Fruit fly (Drosophila melanogaster) whole organism, embryonic: ENCODE measurements around the gene Shc.

Source experiments
- CG10543 ChIP-seq: fragments of 200-800 bp; sonication (Bioruptor generic); optimal IDR thresholded peaks from 3 replicates; lab custom pipeline; 2017; ENCODE audit warnings: missing biosample characterization, mild to moderate bottlenecking, missing genetic modification characterization, moderate library complexity
- CG11247 ChIP-seq: fragments of 200-800 bp; sonication (Bioruptor generic); IDR thresholded peaks from 2 replicates; pipeline ENCODE4 v1.3.6; 2022; ENCODE audit warnings: missing biosample characterization, missing genetic modification characterization
- CG13287 ChIP-seq: fragments of 200-800 bp; sonication (Bioruptor generic); IDR thresholded peaks from 2 replicates; pipeline ENCODE4 v1.3.6; 2022; ENCODE audit warnings: missing biosample characterization, missing genetic modification characterization; ENCODE audit not compliant: partially characterized antibody
- CG1529 ChIP-seq: fragments of 200-800 bp; sonication (Bioruptor generic); optimal IDR thresholded peaks from 3 replicates; lab custom pipeline; 2018; ENCODE audit warnings: missing biosample characterization, missing genetic modification characterization
- CG15479 ChIP-seq: fragments of 200-800 bp; sonication (Bioruptor generic); optimal IDR thresholded peaks from 3 replicates; lab custom pipeline; 2019; ENCODE audit warnings: missing biosample characterization, mild to moderate bottlenecking, missing genetic modification characterization, moderate library complexity
- CG1603 ChIP-seq: fragments of 200-800 bp; sonication (Bioruptor generic); optimal IDR thresholded peaks from 2 replicates; lab custom pipeline; 2019; ENCODE audit warnings: missing biosample characterization, mild to moderate bottlenecking, missing genetic modification characterization, moderate library complexity
- CG1792 ChIP-seq: fragments of 200-800 bp; sonication (Bioruptor generic); optimal IDR thresholded peaks from 2 replicates; lab custom pipeline; 2016; ENCODE audit warnings: missing biosample characterization, missing genetic modification characterization
- CG1832 ChIP-seq: fragments of 200-800 bp; sonication (Bioruptor generic); optimal IDR thresholded peaks from 2 replicates; lab custom pipeline; 2017; ENCODE audit warnings: missing biosample characterization, mild to moderate bottlenecking, missing genetic modification characterization, inconsistent platforms
- CG2678 ChIP-seq: fragments of 200-800 bp; sonication (Bioruptor generic); optimal IDR thresholded peaks from 3 replicates; lab custom pipeline; 2019; ENCODE audit warnings: missing biosample characterization, mild to moderate bottlenecking, missing genetic modification characterization, moderate library complexity
- CG2875 ChIP-seq: fragments of 200-800 bp; sonication (Bioruptor generic); optimal IDR thresholded peaks from 2 replicates; lab custom pipeline; 2017; ENCODE audit warnings: missing biosample characterization, mild to moderate bottlenecking, missing genetic modification characterization, missing genetic modification reagents
- CG2889 ChIP-seq: fragments of 200-800 bp; sonication (Bioruptor generic); IDR thresholded peaks from 3 replicates; pipeline ENCODE4 v1.3.6; 2022; ENCODE audit warnings: missing biosample characterization, missing genetic modification characterization
- CG31441 ChIP-seq: fragments of 200-800 bp; sonication (Bioruptor generic); IDR thresholded peaks from 2 replicates; pipeline ENCODE4 v1.3.6; 2022; ENCODE audit warnings: missing biosample characterization, missing genetic modification characterization
- CG33557 ChIP-seq: fragments of 200-800 bp; sonication (Bioruptor generic); optimal IDR thresholded peaks from 2 replicates; lab custom pipeline; 2019; ENCODE audit warnings: missing biosample characterization, mild to moderate bottlenecking, missing genetic modification characterization, moderate library complexity
- CG3407 ChIP-seq: fragments of 200-800 bp; sonication (Bioruptor generic); optimal IDR thresholded peaks from 2 replicates; lab custom pipeline; 2018; ENCODE audit warnings: missing biosample characterization, mild to moderate bottlenecking, missing genetic modification characterization
- CG3847 ChIP-seq: fragments of 200-800 bp; sonication (Bioruptor generic); IDR thresholded peaks from 2 replicates; pipeline ENCODE4 v1.3.6; 2022; ENCODE audit warnings: missing biosample characterization, missing genetic modification characterization
- CG6689 ChIP-seq: fragments of 200-800 bp; sonication (Bioruptor generic); IDR thresholded peaks from 2 replicates; pipeline ENCODE4 v1.3.6; 2022; ENCODE audit warnings: missing biosample characterization, missing genetic modification characterization
- CG7372 ChIP-seq: fragments of 200-800 bp; sonication (Bioruptor generic); IDR thresholded peaks from 2 replicates; pipeline ENCODE4 v1.3.6; 2022; ENCODE audit warnings: missing biosample characterization, missing genetic modification characterization
- Camta ChIP-seq: fragments of 200-800 bp; sonication (Bioruptor generic); optimal IDR thresholded peaks from 2 replicates; lab custom pipeline; 2016; ENCODE audit warnings: missing biosample characterization, missing genetic modification characterization
- CrebB ChIP-seq: fragments of 200-800 bp; sonication (Bioruptor generic); optimal IDR thresholded peaks from 3 replicates; lab custom pipeline; 2018; ENCODE audit warnings: missing biosample characterization, mild to moderate bottlenecking, missing genetic modification characterization
- Dip3 ChIP-seq: fragments of 200-800 bp; sonication (Bioruptor generic); optimal IDR thresholded peaks from 3 replicates; lab custom pipeline; 2016; ENCODE audit warnings: missing biosample characterization, missing genetic modification characterization
- Ets97D ChIP-seq: fragments of 200-800 bp; sonication (Bioruptor generic); optimal IDR thresholded peaks from 3 replicates; lab custom pipeline; 2016; ENCODE audit warnings: missing biosample characterization, missing genetic modification characterization
- Hey ChIP-seq: fragments of 200-800 bp; sonication (Bioruptor generic); optimal IDR thresholded peaks from 3 replicates; lab custom pipeline; 2018; ENCODE audit warnings: missing biosample characterization, mild to moderate bottlenecking, missing genetic modification characterization
- Nf-YB ChIP-seq: fragments of 200-800 bp; sonication (Bioruptor generic); optimal IDR thresholded peaks from 3 replicates; lab custom pipeline; 2019; ENCODE audit warnings: missing biosample characterization, mild to moderate bottlenecking, missing genetic modification characterization, moderate library complexity
- Six4 ChIP-seq: fragments of 200-800 bp; sonication (Bioruptor generic); optimal IDR thresholded peaks from 2 replicates; lab custom pipeline; 2016; ENCODE audit warnings: missing biosample characterization, missing genetic modification characterization
- Sry-δ ChIP-seq: fragments of 200-800 bp; sonication (Bioruptor generic); optimal IDR thresholded peaks from 2 replicates; lab custom pipeline; 2016; ENCODE audit warnings: missing biosample characterization, missing genetic modification characterization
- Vsx1 ChIP-seq: fragments of 200-800 bp; sonication (Bioruptor generic); optimal IDR thresholded peaks from 2 replicates; lab custom pipeline; 2017; ENCODE audit warnings: missing biosample characterization, mild to moderate bottlenecking, missing genetic modification characterization, missing genetic modification reagents
- al ChIP-seq: fragments of 200-800 bp; sonication (Bioruptor generic); IDR thresholded peaks from 2 replicates; pipeline ENCODE4 v1.3.6; 2022; ENCODE audit warnings: missing biosample characterization, missing genetic modification characterization
- amos ChIP-seq: fragments of 200-800 bp; sonication (Bioruptor generic); IDR thresholded peaks from 2 replicates; pipeline ENCODE4 v1.3.6; 2022; ENCODE audit warnings: missing biosample characterization, missing genetic modification characterization; ENCODE audit not compliant: partially characterized antibody
- bbx ChIP-seq: fragments of 200-800 bp; sonication (Bioruptor generic); IDR thresholded peaks from 2 replicates; pipeline ENCODE4 v1.3.6; 2022; ENCODE audit warnings: missing biosample characterization, missing genetic modification characterization; ENCODE audit not compliant: partially characterized antibody
- dpn ChIP-seq, 2 experiments: fragments of 200-800 bp; sonication (Bioruptor generic); optimal IDR thresholded peaks; 3 replicates each; lab custom pipeline; 2016; ENCODE audit warnings: missing biosample characterization in 2 of 2, missing genetic modification characterization in 2 of 2
- esg ChIP-seq: fragments of 200-800 bp; sonication (Bioruptor generic); conservative IDR thresholded peaks from 2 replicates; pipeline ENCODE4 v1.3.6; 2022; ENCODE audit warnings: missing biosample characterization, missing genetic modification characterization
- gem ChIP-seq: fragments of 200-800 bp; sonication (Bioruptor generic); optimal IDR thresholded peaks from 2 replicates; lab custom pipeline; 2019; ENCODE audit warnings: missing biosample characterization, mild to moderate bottlenecking, missing genetic modification characterization, moderate library complexity
- inv ChIP-seq: fragments of 200-800 bp; sonication (Bioruptor generic); IDR thresholded peaks from 2 replicates; pipeline ENCODE4 v1.3.6; 2022; ENCODE audit warnings: missing biosample characterization, missing genetic modification characterization; ENCODE audit not compliant: partially characterized antibody
- kah ChIP-seq: fragments of 200-800 bp; sonication (Bioruptor generic); optimal IDR thresholded peaks from 2 replicates; lab custom pipeline; 2018; ENCODE audit warnings: missing biosample characterization, mild to moderate bottlenecking, missing genetic modification characterization
- ken ChIP-seq: fragments of 200-800 bp; sonication (Bioruptor generic); IDR thresholded peaks from 3 replicates; pipeline ENCODE4 v1.3.6; 2022; ENCODE audit warnings: missing biosample characterization, missing genetic modification characterization
- nau ChIP-seq: fragments of 200-800 bp; sonication (Bioruptor generic); optimal IDR thresholded peaks from 3 replicates; lab custom pipeline; 2017; ENCODE audit warnings: missing biosample characterization, mild to moderate bottlenecking, missing genetic modification characterization, missing genetic modification reagents
- otp ChIP-seq: fragments of 200-800 bp; sonication (Bioruptor generic); IDR thresholded peaks from 3 replicates; pipeline ENCODE4, ENCODE4 v1.3.6; 2022; ENCODE audit warnings: missing biosample characterization, missing genetic modification characterization
- peb ChIP-seq: fragments of 200-800 bp; sonication (Bioruptor generic); IDR thresholded peaks from 2 replicates; pipeline ENCODE4 v1.3.6; 2022; ENCODE audit warnings: missing biosample characterization, missing genetic modification characterization
- prd ChIP-seq, 3 experiments: fragments of >200 bp in 2 of 3; fragments of 200-800 bp in 1 of 3; sonication (Bioruptor generic) in 1 of 3; optimal IDR thresholded peaks in 2 of 3; IDR thresholded peaks in 1 of 3; 2 replicates in 2 of 3; 3 replicates in 1 of 3; pipeline versions ENCODE4 v1.3.6 to Lab custom; 2017 to 2022; ENCODE audit warnings: missing biosample characterization in 1 of 3, missing genetic modification characterization in 1 of 3
- pros ChIP-seq: fragments of 200-800 bp; sonication (Bioruptor generic); optimal IDR thresholded peaks from 3 replicates; lab custom pipeline; 2019; ENCODE audit warnings: missing biosample characterization, mild to moderate bottlenecking, missing genetic modification characterization, moderate library complexity
- ro ChIP-seq: fragments of 200-800 bp; sonication (Bioruptor generic); IDR thresholded peaks from 2 replicates; pipeline ENCODE4 v1.3.6; 2022; ENCODE audit warnings: missing biosample characterization, missing genetic modification characterization
- sens-2 ChIP-seq: fragments of 200-800 bp; sonication (Bioruptor generic); IDR thresholded peaks from 2 replicates; pipeline ENCODE4 v1.3.6; 2022; ENCODE audit warnings: missing biosample characterization, missing genetic modification characterization
- sima ChIP-seq: fragments of 200-800 bp; sonication (Bioruptor generic); optimal IDR thresholded peaks from 2 replicates; lab custom pipeline; 2016; ENCODE audit warnings: missing biosample characterization, missing genetic modification characterization
- trem ChIP-seq: fragments of 200-800 bp; optimal IDR thresholded peaks from 3 replicates; lab custom pipeline; 2019; ENCODE audit warnings: missing biosample characterization, mild to moderate bottlenecking, missing genetic modification characterization, moderate library complexity
- unc-4 ChIP-seq: fragments of 200-800 bp; sonication (Bioruptor generic); IDR thresholded peaks from 2 replicates; pipeline ENCODE4 v1.3.6; 2022; ENCODE audit warnings: missing biosample characterization, missing genetic modification characterization; ENCODE audit not compliant: partially characterized antibody
- zen ChIP-seq: fragments of 200-800 bp; sonication (Bioruptor generic); optimal IDR thresholded peaks from 3 replicates; lab custom pipeline; 2018; ENCODE audit warnings: missing biosample characterization, mild to moderate bottlenecking, missing genetic modification characterization, moderate library complexity
- zfh1 ChIP-seq: fragments of 200-800 bp; sonication (Bioruptor generic); IDR thresholded peaks from 3 replicates; pipeline ENCODE4 v1.3.6; 2022; ENCODE audit warnings: missing biosample characterization, missing genetic modification characterization

The Shc gene

dm6 chr3L:9377198-9378035 is 49.4 kb upstream of the Shc start, which contains the start of gene Hsp26 (continued):
- peak; percentile 24 for TF ChIP-seq Sry-δ (GFP tag; lab: Kevin White, UChicago)
- no peak for TF ChIP-seq prd (optimal IDR thresholded peaks at IDR 0.05; lab: Kevin White, UChicago)
- peak; percentile 79 for TF ChIP-seq prd (GFP tag; IDR thresholded peaks at IDR 0.05; lab: Robert Waterston, UW)
- 0 out of 2 replicates have a peak, but pooled peaks have one; percentile 35 for TF ChIP-seq CG7372 (GFP tag; lab: Robert Waterston, UW)
- no peak for TF ChIP-seq CG15479 (GFP tag; lab: Kevin White, UChicago)
- no peak for TF ChIP-seq Hey
- 0 out of 2 replicates have a peak, but pooled peaks have one; percentile 17 for TF ChIP-seq unc-4 (GFP tag; lab: Robert Waterston, UW)
- TF ChIP-seq otp (GFP tag; lab: Robert Waterston, UW), result peak; percentile 75; the same call in 2 of the 3 replicates
- TF ChIP-seq Dip3 (GFP tag; lab: Kevin White, UChicago), result peak; percentile 81
- TF ChIP-seq inv (GFP tag; lab: Robert Waterston, UW), result no peak
- peak; percentile 61 for TF ChIP-seq CG1603 (tag; lab: Kevin White, UChicago)
- peak; percentile 38 for TF ChIP-seq sima (GFP tag; lab: Kevin White, UChicago)
- peak; percentile 69 for TF ChIP-seq Six4 (GFP tag; lab: Kevin White, UChicago)
- peak; percentile 63; the same call in 2 of the 3 replicates for TF ChIP-seq CG2889 (GFP tag; lab: Robert Waterston, UW)
- TF ChIP-seq kah (GFP tag; lab: Kevin White, UChicago), result peak; percentile 63
- peak; percentile 78 for TF ChIP-seq CG1792 (GFP tag; lab: Kevin White, UChicago)
- no peak; the same call in 1 of the 2 replicates for TF ChIP-seq bbx (GFP tag; lab: Robert Waterston, UW)
- TF ChIP-seq CG13287, result no peak; the same call in 1 of the 2 replicates
- TF ChIP-seq al (GFP tag; lab: Robert Waterston, UW), result peak; percentile 35; the same call in 1 of the 2 replicates
- TF ChIP-seq dpn (GFP tag; optimal IDR thresholded peaks at IDR 0.05; lab: Kevin White, UChicago), result peak; percentile 87 to 90
- peak; percentile 71 for TF ChIP-seq CrebB (tag; lab: Kevin White, UChicago)
- peak; percentile 88 for TF ChIP-seq CG31441
- peak; percentile 46; the same call in 1 of the 2 replicates for TF ChIP-seq ro (GFP tag; lab: Robert Waterston, UW)
- peak; percentile 46 for TF ChIP-seq Ets97D (GFP tag; lab: Kevin White, UChicago)
- peak; percentile 78 for TF ChIP-seq CG3407
- peak; percentile 81 for TF ChIP-seq CG1529 (GFP tag; lab: Kevin White, UChicago)
- TF ChIP-seq esg (GFP tag; lab: Robert Waterston, UW), result peak; percentile 77
- TF ChIP-seq CG10543 (GFP tag; lab: Kevin White, UChicago), result peak; percentile 9
- TF ChIP-seq peb (GFP tag; lab: Robert Waterston, UW), result peak; percentile 72
- TF ChIP-seq trem (tag; lab: Kevin White, UChicago), result peak; percentile 54
- TF ChIP-seq Camta (GFP tag; lab: Kevin White, UChicago), result peak; percentile 87
- TF ChIP-seq Nf-YB (GFP tag; lab: Kevin White, UChicago), result peak; percentile 63
- TF ChIP-seq nau (GFP tag; lab: Kevin White, UChicago), result peak; percentile 87
- no peak for TF ChIP-seq pros (GFP tag; lab: Kevin White, UChicago)
- no peak for TF ChIP-seq CG1832 (GFP tag; lab: Kevin White, UChicago)
- TF ChIP-seq CG33557 (GFP tag; lab: Kevin White, UChicago), result peak; percentile 21
- peak; percentile 24 for TF ChIP-seq zen (tag; lab: Kevin White, UChicago)
- peak; percentile 86 for TF ChIP-seq CG2678 (tag; lab: Kevin White, UChicago)
- TF ChIP-seq sens-2 (GFP tag; lab: Robert Waterston, UW), result peak; percentile 73
- TF ChIP-seq CG11247 (GFP tag; lab: Robert Waterston, UW), result peak; percentile 62
- TF ChIP-seq ken, result peak; percentile 85
- peak; percentile 53 for TF ChIP-seq Vsx1 (GFP tag; lab: Kevin White, UChicago)
- no peak for TF ChIP-seq amos (GFP tag; lab: Robert Waterston, UW)
- TF ChIP-seq gem (tag; lab: Kevin White, UChicago), result peak; percentile 92
- TF ChIP-seq CG3847 (GFP tag; lab: Robert Waterston, UW), result peak; percentile 66
- peak; percentile 83 for TF ChIP-seq CG6689 (GFP tag; lab: Robert Waterston, UW)
- peak; percentile 81 for TF ChIP-seq zfh1 (GFP tag; lab: Robert Waterston, UW)
- TF ChIP-seq CG2875 (GFP tag; lab: Kevin White, UChicago), result peak; percentile 73
